Fruit fly (Drosophila melanogaster) whole organism, embryonic: ENCODE measurements around the gene CkIIalpha-i3.

Experiments
- Blimp-1 ChIP-seq: fragments of 200-800 bp; sonication (Bioruptor generic); optimal IDR thresholded peaks from 3 replicates; lab custom pipeline; 2018; ENCODE audit warnings: missing biosample characterization, missing genetic modification characterization, mild to moderate bottlenecking, moderate library complexity, missing genetic modification reagents
- mam ChIP-seq: fragments of 200-800 bp; sonication (Bioruptor generic); optimal IDR thresholded peaks from 3 replicates; lab custom pipeline; 2016; ENCODE audit warnings: missing biosample characterization, missing genetic modification characterization

DNA sequence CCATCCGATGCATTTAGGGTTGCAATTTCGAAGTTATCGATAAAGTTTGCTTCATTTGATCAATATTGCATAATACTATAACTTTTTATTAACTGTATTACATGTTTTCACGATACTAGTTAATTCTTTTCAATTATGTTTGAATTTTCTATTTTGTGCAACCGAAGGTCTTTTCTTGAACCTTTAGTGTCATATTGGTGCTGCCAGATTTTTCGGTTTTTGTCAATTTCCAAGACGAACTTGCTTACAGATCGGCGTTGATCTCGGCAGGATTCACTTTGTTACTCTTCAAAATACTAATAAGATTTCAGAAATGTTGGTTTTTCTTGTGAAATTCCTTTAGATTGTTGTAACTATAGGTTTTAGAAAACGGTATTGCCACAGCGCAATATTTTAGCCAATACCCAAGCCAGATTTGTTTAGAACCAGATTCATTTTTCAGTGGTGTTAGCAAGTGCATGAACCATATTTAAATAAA, at the start of gene CkIIalpha-i3:
- no peak for TF ChIP-seq Blimp-1 (GFP tag; lab: Kevin White, UChicago)
- no peak for TF ChIP-seq mam (GFP tag; lab: Kevin White, UChicago)
